Fruit fly (Drosophila melanogaster) whole organism, embryonic: ENCODE data around the gene Sf3b6.

Experiments used
- ATbp ChIP-seq: fragments of 200-800 bp; sonication (Bioruptor generic); optimal IDR thresholded peaks from 2 replicates; lab custom pipeline; 2017; ENCODE audit warnings: missing biosample characterization, mild to moderate bottlenecking, missing genetic modification characterization, missing genetic modification reagents
- CG13123 ChIP-seq: fragments of 200-800 bp; sonication (Bioruptor generic); optimal IDR thresholded peaks from 2 replicates; lab custom pipeline; 2016; ENCODE audit warnings: missing biosample characterization, missing genetic modification characterization
- CG15011 ChIP-seq: fragments of 200-800 bp; sonication (Bioruptor generic); optimal IDR thresholded peaks from 3 replicates; lab custom pipeline; 2018; ENCODE audit warnings: missing biosample characterization, mild to moderate bottlenecking, missing genetic modification characterization
- CG16863 ChIP-seq: fragments of 200-800 bp; sonication (Bioruptor generic); optimal IDR thresholded peaks from 3 replicates; lab custom pipeline; 2016; ENCODE audit warnings: missing biosample characterization, missing genetic modification characterization
- CG17802 ChIP-seq: fragments of 200-800 bp; sonication (Bioruptor generic); optimal IDR thresholded peaks from 2 replicates; lab custom pipeline; 2018; ENCODE audit warnings: missing biosample characterization, mild to moderate bottlenecking, missing genetic modification characterization, moderate library complexity
- CG2120 ChIP-seq: fragments of 200-800 bp; sonication (Bioruptor generic); optimal IDR thresholded peaks from 3 replicates; lab custom pipeline; 2016; ENCODE audit warnings: missing biosample characterization, missing genetic modification characterization
- CG2129 ChIP-seq: fragments of 200-800 bp; sonication (Bioruptor generic); IDR thresholded peaks from 2 replicates; pipeline ENCODE4 v1.3.6; 2022; ENCODE audit warnings: missing biosample characterization, missing genetic modification characterization; ENCODE audit not compliant: partially characterized antibody
- CG31365 ChIP-seq: fragments of 200-800 bp; sonication (Bioruptor generic); optimal IDR thresholded peaks from 2 replicates; lab custom pipeline; 2018; ENCODE audit warnings: missing biosample characterization, mild to moderate bottlenecking, missing genetic modification characterization
- CG32772 ChIP-seq: fragments of 200-800 bp; sonication (Bioruptor generic); IDR thresholded peaks from 2 replicates; pipeline ENCODE4 v1.3.6; 2022; ENCODE audit warnings: missing biosample characterization, missing genetic modification characterization
- CG33557 ChIP-seq: fragments of 200-800 bp; sonication (Bioruptor generic); optimal IDR thresholded peaks from 2 replicates; lab custom pipeline; 2019; ENCODE audit warnings: missing biosample characterization, mild to moderate bottlenecking, missing genetic modification characterization, moderate library complexity
- CG3838 ChIP-seq: fragments of 200-800 bp; sonication (Bioruptor generic); optimal IDR thresholded peaks from 3 replicates; lab custom pipeline; 2016; ENCODE audit warnings: missing biosample characterization, missing genetic modification characterization
- CG3995 ChIP-seq: fragments of 200-800 bp; sonication (Bioruptor generic); optimal IDR thresholded peaks from 3 replicates; lab custom pipeline; 2016; ENCODE audit warnings: missing biosample characterization, missing genetic modification characterization
- CG4730 ChIP-seq: fragments of 200-800 bp; sonication (Bioruptor generic); IDR thresholded peaks from 2 replicates; pipeline ENCODE4 v1.3.6; 2022; ENCODE audit warnings: missing biosample characterization, missing genetic modification characterization
- CG7839 ChIP-seq: fragments of 200-800 bp; sonication (Bioruptor generic); optimal IDR thresholded peaks from 3 replicates; lab custom pipeline; 2018; ENCODE audit warnings: missing biosample characterization, mild to moderate bottlenecking, missing genetic modification characterization, moderate library complexity
- CG8924 ChIP-seq: fragments of 200-800 bp; optimal IDR thresholded peaks from 3 replicates; lab custom pipeline; 2019; ENCODE audit warnings: missing biosample characterization, mild to moderate bottlenecking, missing genetic modification characterization, moderate library complexity
- E2f1 ChIP-seq: fragments of 200-800 bp; sonication (Bioruptor generic); IDR thresholded peaks from 2 replicates; pipeline ENCODE4 v1.3.6; 2022; ENCODE audit warnings: missing biosample characterization, missing genetic modification characterization
- E2f2 ChIP-seq: fragments of 200-800 bp; sonication (Bioruptor generic); IDR thresholded peaks from 2 replicates; pipeline ENCODE4 v1.3.6; 2022; ENCODE audit warnings: missing biosample characterization, missing genetic modification characterization
- Eip74EF ChIP-seq, 2 experiments: fragments of 200-800 bp in 1 of 2; fragments of >200 bp in 1 of 2; sonication (Bioruptor generic) in 1 of 2; optimal IDR thresholded peaks; 2 replicates each; lab custom pipeline; 2017 to 2019; ENCODE audit warnings: missing biosample characterization in 2 of 2, missing genetic modification characterization in 2 of 2, mild to moderate bottlenecking in 1 of 2, moderate library complexity in 1 of 2
- HLH4C ChIP-seq: fragments of 200-800 bp; sonication (Bioruptor generic); IDR thresholded peaks from 3 replicates; pipeline ENCODE4 v1.3.6; 2022; ENCODE audit warnings: missing biosample characterization, missing genetic modification characterization; ENCODE audit not compliant: partially characterized antibody
- Hr3 ChIP-seq: fragments of 200-800 bp; sonication (Bioruptor generic); optimal IDR thresholded peaks from 3 replicates; lab custom pipeline; 2016; ENCODE audit warnings: missing biosample characterization, missing genetic modification characterization
- MTF-1 ChIP-seq: fragments of 200-800 bp; sonication (Bioruptor generic); optimal IDR thresholded peaks from 2 replicates; lab custom pipeline; 2018; ENCODE audit warnings: missing biosample characterization, mild to moderate bottlenecking, missing genetic modification characterization, borderline replicate concordance
- NC2α ChIP-seq: fragments of 200-800 bp; sonication (Bioruptor generic); optimal IDR thresholded peaks from 2 replicates; lab custom pipeline; 2016; ENCODE audit warnings: missing biosample characterization, missing genetic modification characterization
- NK7.1 ChIP-seq: fragments of 200-800 bp; sonication (Bioruptor generic); optimal IDR thresholded peaks from 3 replicates; lab custom pipeline; 2016; ENCODE audit warnings: missing biosample characterization, missing genetic modification characterization
- Stat92E ChIP-seq, 3 experiments: fragments of >200 bp in 2 of 3; fragments of 200-800 bp in 1 of 3; sonication (Bioruptor generic) in 1 of 3; optimal IDR thresholded peaks; 2 replicates each; lab custom pipeline; 2017 to 2019; ENCODE audit warnings: missing biosample characterization in 3 of 3, missing genetic modification characterization in 3 of 3, mild to moderate bottlenecking in 1 of 3, moderate library complexity in 1 of 3
- bcd ChIP-seq: fragments of 200-800 bp; sonication (Bioruptor generic); optimal IDR thresholded peaks from 2 replicates; lab custom pipeline; 2017; ENCODE audit warnings: missing biosample characterization, mild to moderate bottlenecking, missing genetic modification characterization
- bigmax ChIP-seq: fragments of 200-800 bp; sonication (Bioruptor generic); optimal IDR thresholded peaks from 2 replicates; lab custom pipeline; 2018; ENCODE audit warnings: missing biosample characterization, mild to moderate bottlenecking, missing genetic modification characterization
- bowl ChIP-seq: fragments of 200-800 bp; sonication (Bioruptor generic); IDR thresholded peaks from 2 replicates; pipeline ENCODE4 v1.3.6; 2022; ENCODE audit warnings: missing biosample characterization, missing genetic modification characterization
- caup ChIP-seq: fragments of 200-800 bp; sonication (Bioruptor generic); optimal IDR thresholded peaks from 3 replicates; lab custom pipeline; 2017; ENCODE audit warnings: missing biosample characterization, mild to moderate bottlenecking, missing genetic modification characterization, moderate library complexity; ENCODE audit not compliant: severe bottlenecking
- chinmo ChIP-seq: fragments of 200-800 bp; sonication (Bioruptor generic); IDR thresholded peaks from 4 replicates; pipeline ENCODE4 v1.3.6; 2022; ENCODE audit warnings: missing biosample characterization, missing genetic modification characterization; ENCODE audit not compliant: partially characterized antibody
- dimm ChIP-seq: fragments of 200-800 bp; sonication (Bioruptor generic); IDR thresholded peaks from 2 replicates; pipeline ENCODE4 v1.3.6; 2022; ENCODE audit warnings: missing biosample characterization, missing genetic modification characterization
- gcm ChIP-seq: fragments of 200-800 bp; sonication (Bioruptor generic); optimal IDR thresholded peaks from 2 replicates; lab custom pipeline; 2019; ENCODE audit warnings: missing biosample characterization, mild to moderate bottlenecking, missing genetic modification characterization, moderate library complexity
- gsb ChIP-seq: fragments of 200-800 bp; sonication (Bioruptor generic); IDR thresholded peaks from 2 replicates; pipeline ENCODE4 v1.3.6; 2022; ENCODE audit warnings: missing biosample characterization, missing genetic modification characterization
- ham ChIP-seq: fragments of 200-800 bp; sonication (Bioruptor generic); IDR thresholded peaks from 2 replicates; pipeline ENCODE4 v1.3.6; 2022; ENCODE audit warnings: missing biosample characterization, missing genetic modification characterization
- hb ChIP-seq: fragments of 200-800 bp; sonication (Bioruptor generic); IDR thresholded peaks from 3 replicates; pipeline ENCODE4 v1.3.6; 2022; ENCODE audit warnings: missing biosample characterization, missing genetic modification characterization; ENCODE audit not compliant: partially characterized antibody
- jing ChIP-seq: fragments of 200-800 bp; sonication (Bioruptor generic); optimal IDR thresholded peaks from 2 replicates; lab custom pipeline; 2018; ENCODE audit warnings: missing biosample characterization, mild to moderate bottlenecking, missing genetic modification characterization
- lmd ChIP-seq: fragments of 200-800 bp; sonication (Bioruptor generic); IDR thresholded peaks from 2 replicates; pipeline ENCODE4 v1.3.6; 2022; ENCODE audit warnings: missing biosample characterization, missing genetic modification characterization
- maf-S ChIP-seq: fragments of 200-800 bp; sonication (Bioruptor generic); optimal IDR thresholded peaks from 2 replicates; lab custom pipeline; 2016; ENCODE audit warnings: missing biosample characterization, missing genetic modification characterization
- nerfin-1 ChIP-seq: fragments of 200-800 bp; sonication (Bioruptor generic); optimal IDR thresholded peaks from 3 replicates; lab custom pipeline; 2019; ENCODE audit warnings: missing biosample characterization, mild to moderate bottlenecking, missing genetic modification characterization, moderate library complexity
- pros ChIP-seq: fragments of 200-800 bp; sonication (Bioruptor generic); optimal IDR thresholded peaks from 3 replicates; lab custom pipeline; 2019; ENCODE audit warnings: missing biosample characterization, mild to moderate bottlenecking, missing genetic modification characterization, moderate library complexity
- ro ChIP-seq: fragments of 200-800 bp; sonication (Bioruptor generic); IDR thresholded peaks from 2 replicates; pipeline ENCODE4 v1.3.6; 2022; ENCODE audit warnings: missing biosample characterization, missing genetic modification characterization
- run ChIP-seq: fragments of 200-800 bp; sonication (Bioruptor generic); optimal IDR thresholded peaks from 3 replicates; lab custom pipeline; 2018; ENCODE audit warnings: missing biosample characterization, mild to moderate bottlenecking, missing genetic modification characterization
- ssp ChIP-seq: fragments of 200-800 bp; sonication (Bioruptor generic); IDR thresholded peaks from 2 replicates; pipeline ENCODE4 v1.3.6; 2022; ENCODE audit warnings: missing biosample characterization, missing genetic modification characterization
- tna ChIP-seq: fragments of 200-800 bp; sonication (Bioruptor generic); IDR thresholded peaks from 2 replicates; pipeline ENCODE4 v1.3.6; 2022; ENCODE audit warnings: missing biosample characterization, missing genetic modification characterization; ENCODE audit not compliant: partially characterized antibody
- tup ChIP-seq: fragments of 200-800 bp; sonication (Bioruptor generic); optimal IDR thresholded peaks from 2 replicates; lab custom pipeline; 2016; ENCODE audit warnings: missing biosample characterization, mild to moderate bottlenecking, missing genetic modification characterization, moderate library complexity
- tx ChIP-seq: fragments of 200-800 bp; sonication (Bioruptor generic); optimal IDR thresholded peaks from 2 replicates; lab custom pipeline; 2016; ENCODE audit warnings: missing biosample characterization, missing genetic modification characterization
- unc-4 ChIP-seq: fragments of 200-800 bp; sonication (Bioruptor generic); IDR thresholded peaks from 2 replicates; pipeline ENCODE4 v1.3.6; 2022; ENCODE audit warnings: missing biosample characterization, missing genetic modification characterization; ENCODE audit not compliant: partially characterized antibody
- wor ChIP-seq: fragments of 200-800 bp; sonication (Bioruptor generic); IDR thresholded peaks from 2 replicates; pipeline ENCODE4 v1.3.6; 2022; ENCODE audit warnings: missing biosample characterization, missing genetic modification characterization
- zen2 ChIP-seq: fragments of 200-800 bp; sonication (Bioruptor generic); IDR thresholded peaks from 3 replicates; pipeline ENCODE4 v1.3.6; 2022; ENCODE audit warnings: missing biosample characterization, missing genetic modification characterization; ENCODE audit not compliant: partially characterized antibody

Sf3b6 gene

dm6 chr3L:6184884-6185438 lies 8.0 kb downstream of the Sf3b6 start, which contains the start of the genes D19B and CG43293 (continued):
- TF ChIP-seq zen2 (GFP tag; lab: Robert Waterston, UW) = peak; percentile 5; the same call in 1 of the 3 replicates
- peak; percentile 60 for TF ChIP-seq CG17802 (tag; lab: Kevin White, UChicago)
- no peak for TF ChIP-seq Stat92E (GFP tag; optimal IDR thresholded peaks at IDR 0.05; lab: Kevin White, UChicago)
- TF ChIP-seq tx (GFP tag; lab: Kevin White, UChicago) = peak; percentile 77
- peak; percentile 86 for TF ChIP-seq CG4730 (GFP tag; lab: Robert Waterston, UW)
- TF ChIP-seq bcd (GFP tag; lab: Kevin White, UChicago) = peak; percentile 89
- peak; percentile 58 for TF ChIP-seq nerfin-1 (tag; lab: Kevin White, UChicago)
- TF ChIP-seq ham (GFP tag; lab: Robert Waterston, UW) = peak; percentile 72; the same call in 1 of the 2 replicates
- TF ChIP-seq pros (GFP tag; lab: Kevin White, UChicago) = no peak
- peak; percentile 45 for TF ChIP-seq NC2α (GFP tag; lab: Kevin White, UChicago)
- peak; percentile 71 for TF ChIP-seq CG3838 (GFP tag; lab: Kevin White, UChicago)
- peak; percentile 75 for TF ChIP-seq gsb (GFP tag; lab: Robert Waterston, UW)
- no peak for TF ChIP-seq hb (GFP tag; lab: Robert Waterston, UW)
- TF ChIP-seq CG2120 = peak; percentile 94
- TF ChIP-seq CG15011 (GFP tag; lab: Kevin White, UChicago) = no peak
- peak; percentile 78 for TF ChIP-seq maf-S (GFP tag; lab: Kevin White, UChicago)
- TF ChIP-seq chinmo (GFP tag; lab: Robert Waterston, UW) = peak; percentile 98
- peak; percentile 38 for TF ChIP-seq CG33557 (GFP tag; lab: Kevin White, UChicago)
- peak; percentile 85 for TF ChIP-seq CG32772 (GFP tag; lab: Robert Waterston, UW)
- peak; percentile 80 for TF ChIP-seq CG16863 (GFP tag; lab: Kevin White, UChicago)
- no peak for TF ChIP-seq run (tag; lab: Kevin White, UChicago)
- TF ChIP-seq ssp (GFP tag; lab: Robert Waterston, UW) = peak; percentile 60
- TF ChIP-seq CG3995 = peak; percentile 33
- peak; percentile 84 for TF ChIP-seq tup (GFP tag; lab: Kevin White, UChicago)
- peak; percentile 77 for TF ChIP-seq ro
- TF ChIP-seq caup (GFP tag; lab: Kevin White, UChicago) = peak; percentile 88
- TF ChIP-seq wor (GFP tag; lab: Robert Waterston, UW) = peak; percentile 79
- TF ChIP-seq CG2129 = 0 out of 2 replicates have a peak, but pooled peaks have one; percentile 15
- peak; percentile 90 for TF ChIP-seq CG8924
- peak; percentile 69 for TF ChIP-seq E2f2
- peak; percentile 72 for TF ChIP-seq CG13123 (GFP tag; lab: Kevin White, UChicago)
- peak; percentile 76 for TF ChIP-seq ATbp
- no peak for TF ChIP-seq Eip74EF (GFP tag; optimal IDR thresholded peaks at IDR 0.05; lab: Kevin White, UChicago)
- peak; percentile 58 for TF ChIP-seq CG31365 (tag; lab: Kevin White, UChicago)
- TF ChIP-seq dimm (GFP tag; lab: Robert Waterston, UW) = peak; percentile 73
- peak; percentile 83 for TF ChIP-seq gcm
- TF ChIP-seq NK7.1 (GFP tag; lab: Kevin White, UChicago) = peak; percentile 73
- peak; percentile 11 for TF ChIP-seq bigmax (GFP tag; lab: Kevin White, UChicago)
- TF ChIP-seq E2f1 (GFP tag; lab: Robert Waterston, UW) = peak; percentile 91
- TF ChIP-seq bowl (GFP tag; lab: Robert Waterston, UW) = peak; percentile 88
- TF ChIP-seq MTF-1 (GFP tag; lab: Kevin White, UChicago) = peak; percentile 82
- TF ChIP-seq jing (GFP tag; lab: Kevin White, UChicago) = no peak
- TF ChIP-seq unc-4 (GFP tag; lab: Robert Waterston, UW) = peak; percentile 57; the same call in 1 of the 2 replicates
- TF ChIP-seq HLH4C (GFP tag; lab: Robert Waterston, UW) = peak; percentile 43; the same call in 1 of the 3 replicates
- TF ChIP-seq Hr3 (GFP tag; lab: Kevin White, UChicago) = peak; percentile 89
- TF ChIP-seq lmd (GFP tag; lab: Robert Waterston, UW) = peak; percentile 93
- TF ChIP-seq tna (GFP tag; lab: Robert Waterston, UW) = peak; percentile 59; the same call in 1 of the 2 replicates
- TF ChIP-seq CG7839 (tag; lab: Kevin White, UChicago) = peak; percentile 88
